Fruit fly (Drosophila melanogaster) whole organism, embryonic: ENCODE results near the gene DIP-eta.

Experiments
- CG10274 ChIP-seq: fragments of 200-800 bp; sonication (Bioruptor generic); optimal IDR thresholded peaks from 3 replicates; lab custom pipeline; 2017; ENCODE audit warnings: missing biosample characterization, mild to moderate bottlenecking, missing genetic modification characterization
- CG10321 ChIP-seq: fragments of 200-800 bp; sonication (Bioruptor generic); IDR thresholded peaks from 2 replicates; pipeline ENCODE4 v1.3.6; 2022; ENCODE audit warnings: missing biosample characterization, missing genetic modification characterization
- CG14710 ChIP-seq: fragments of 200-800 bp; sonication (Bioruptor generic); optimal IDR thresholded peaks from 3 replicates; lab custom pipeline; 2019; ENCODE audit warnings: missing biosample characterization, mild to moderate bottlenecking, missing genetic modification characterization, moderate library complexity
- CG15601 ChIP-seq: fragments of 200-800 bp; sonication (Bioruptor generic); optimal IDR thresholded peaks from 3 replicates; lab custom pipeline; 2019; ENCODE audit warnings: missing biosample characterization, mild to moderate bottlenecking, missing genetic modification characterization, moderate library complexity
- CG1602 ChIP-seq: fragments of 200-800 bp; sonication (Bioruptor generic); optimal IDR thresholded peaks from 3 replicates; lab custom pipeline; 2016; ENCODE audit warnings: missing biosample characterization, missing genetic modification characterization
- CG16779 ChIP-seq: fragments of 200-800 bp; sonication (Bioruptor generic); IDR thresholded peaks from 2 replicates; pipeline ENCODE4 v1.3.6; 2022; ENCODE audit warnings: missing biosample characterization, missing genetic modification characterization
- CG16863 ChIP-seq: fragments of 200-800 bp; sonication (Bioruptor generic); optimal IDR thresholded peaks from 3 replicates; lab custom pipeline; 2016; ENCODE audit warnings: missing biosample characterization, missing genetic modification characterization
- CG17829 ChIP-seq: fragments of 200-800 bp; optimal IDR thresholded peaks from 2 replicates; lab custom pipeline; 2019; ENCODE audit warnings: missing biosample characterization, mild to moderate bottlenecking, missing genetic modification characterization, moderate library complexity
- CG17912 ChIP-seq: fragments of 200-800 bp; sonication (Bioruptor generic); optimal IDR thresholded peaks from 2 replicates; lab custom pipeline; 2018; ENCODE audit warnings: missing biosample characterization, mild to moderate bottlenecking, missing genetic modification characterization
- CG18764 ChIP-seq: fragments of 200-800 bp; sonication (Bioruptor generic); optimal IDR thresholded peaks from 3 replicates; lab custom pipeline; 2016; ENCODE audit warnings: missing biosample characterization, missing genetic modification characterization
- CG2199 ChIP-seq: fragments of 200-800 bp; sonication (Bioruptor generic); IDR thresholded peaks from 3 replicates; pipeline ENCODE4 v1.3.6; 2022; ENCODE audit warnings: missing biosample characterization, missing genetic modification characterization
- CG2875 ChIP-seq: fragments of 200-800 bp; sonication (Bioruptor generic); optimal IDR thresholded peaks from 2 replicates; lab custom pipeline; 2017; ENCODE audit warnings: missing biosample characterization, mild to moderate bottlenecking, missing genetic modification characterization, missing genetic modification reagents
- CG32532 ChIP-seq: fragments of 200-800 bp; sonication (Bioruptor generic); IDR thresholded peaks from 2 replicates; pipeline ENCODE4 v1.3.6; 2022; ENCODE audit warnings: missing biosample characterization, missing genetic modification characterization
- CG32772 ChIP-seq: fragments of 200-800 bp; sonication (Bioruptor generic); IDR thresholded peaks from 2 replicates; pipeline ENCODE4 v1.3.6; 2022; ENCODE audit warnings: missing biosample characterization, missing genetic modification characterization
- CG34224 ChIP-seq: fragments of 200-800 bp; sonication (Bioruptor generic); IDR thresholded peaks from 3 replicates; pipeline ENCODE4 v1.3.6; 2022; ENCODE audit warnings: missing biosample characterization, missing genetic modification characterization; ENCODE audit not compliant: partially characterized antibody
- CG3847 ChIP-seq: fragments of 200-800 bp; sonication (Bioruptor generic); IDR thresholded peaks from 2 replicates; pipeline ENCODE4 v1.3.6; 2022; ENCODE audit warnings: missing biosample characterization, missing genetic modification characterization
- CG4424 ChIP-seq: fragments of 200-800 bp; sonication (Bioruptor generic); optimal IDR thresholded peaks from 3 replicates; lab custom pipeline; 2016; ENCODE audit warnings: missing biosample characterization, missing genetic modification characterization
- CG6254 ChIP-seq: fragments of 200-800 bp; sonication (Bioruptor generic); optimal IDR thresholded peaks from 3 replicates; lab custom pipeline; 2017; ENCODE audit warnings: mild to moderate bottlenecking, missing biosample characterization, missing genetic modification reagents, missing genetic modification characterization
- CG6791 ChIP-seq: fragments of 200-800 bp; sonication (Bioruptor generic); IDR thresholded peaks from 3 replicates; pipeline ENCODE4 v1.3.6; 2022; ENCODE audit warnings: missing biosample characterization, missing genetic modification characterization; ENCODE audit not compliant: partially characterized antibody
- CG6813 ChIP-seq: fragments of 200-800 bp; sonication (Bioruptor generic); optimal IDR thresholded peaks from 2 replicates; lab custom pipeline; 2017; ENCODE audit warnings: missing biosample characterization, missing genetic modification characterization, mild to moderate bottlenecking, moderate library complexity, missing genetic modification reagents
- CG7786 ChIP-seq: fragments of 200-800 bp; sonication (Bioruptor generic); optimal IDR thresholded peaks from 2 replicates; lab custom pipeline; 2016; ENCODE audit warnings: missing biosample characterization, missing genetic modification characterization
- CG8281 ChIP-seq: fragments of 200-800 bp; sonication (Bioruptor generic); optimal IDR thresholded peaks from 2 replicates; lab custom pipeline; 2018; ENCODE audit warnings: missing biosample characterization, mild to moderate bottlenecking, missing genetic modification characterization, moderate library complexity
- CG8924 ChIP-seq: fragments of 200-800 bp; optimal IDR thresholded peaks from 3 replicates; lab custom pipeline; 2019; ENCODE audit warnings: missing biosample characterization, mild to moderate bottlenecking, missing genetic modification characterization, moderate library complexity
- Dbx ChIP-seq: fragments of 200-800 bp; sonication (Bioruptor generic); IDR thresholded peaks from 3 replicates; pipeline ENCODE4 v1.3.6; 2022; ENCODE audit warnings: missing biosample characterization, missing genetic modification characterization
- HmgD ChIP-seq: fragments of 200-800 bp; sonication (Bioruptor generic); optimal IDR thresholded peaks from 3 replicates; lab custom pipeline; 2016; ENCODE audit warnings: missing biosample characterization, missing genetic modification characterization
- Med ChIP-seq: fragments of 200-800 bp; sonication (Bioruptor generic); peaks from one replicate; lab custom pipeline; 2016; ENCODE audit warnings: missing biosample characterization, missing genetic modification characterization, mild to moderate bottlenecking, inconsistent platforms, moderate library complexity
- NC2α ChIP-seq: fragments of 200-800 bp; sonication (Bioruptor generic); optimal IDR thresholded peaks from 2 replicates; lab custom pipeline; 2016; ENCODE audit warnings: missing biosample characterization, missing genetic modification characterization
- Neu2 ChIP-seq: fragments of 200-800 bp; sonication (Bioruptor generic); optimal IDR thresholded peaks from 3 replicates; lab custom pipeline; 2016; ENCODE audit warnings: missing biosample characterization, missing genetic modification characterization, borderline replicate concordance
- Nf-YA ChIP-seq: fragments of 200-800 bp; sonication (Bioruptor generic); IDR thresholded peaks from 2 replicates; pipeline ENCODE4 v1.3.6; 2022; ENCODE audit warnings: missing biosample characterization, missing genetic modification characterization
- Opbp ChIP-seq: fragments of 200-800 bp; sonication (Bioruptor generic); IDR thresholded peaks from 3 replicates; pipeline ENCODE4 v1.3.6; 2022; ENCODE audit warnings: missing biosample characterization, missing genetic modification characterization; ENCODE audit not compliant: partially characterized antibody
- Taf1 ChIP-seq: fragments of 200-800 bp; sonication (Bioruptor generic); IDR thresholded peaks from 2 replicates; pipeline ENCODE4 v1.3.6; 2022; ENCODE audit warnings: missing biosample characterization, missing genetic modification characterization
- ato ChIP-seq: fragments of 200-800 bp; sonication (Bioruptor generic); IDR thresholded peaks from 2 replicates; pipeline ENCODE4 v1.3.6; 2022; ENCODE audit warnings: missing biosample characterization, missing genetic modification characterization; ENCODE audit not compliant: partially characterized antibody
- caup ChIP-seq: fragments of 200-800 bp; sonication (Bioruptor generic); optimal IDR thresholded peaks from 3 replicates; lab custom pipeline; 2017; ENCODE audit warnings: missing biosample characterization, mild to moderate bottlenecking, missing genetic modification characterization, moderate library complexity; ENCODE audit not compliant: severe bottlenecking
- chn ChIP-seq: fragments of 200-800 bp; sonication (Bioruptor generic); optimal IDR thresholded peaks from 2 replicates; lab custom pipeline; 2016; ENCODE audit warnings: missing biosample characterization, missing genetic modification characterization
- corto ChIP-seq: fragments of 200-800 bp; sonication (Bioruptor generic); optimal IDR thresholded peaks from 2 replicates; lab custom pipeline; 2016; ENCODE audit warnings: missing biosample characterization, mild to moderate bottlenecking, missing genetic modification characterization, moderate library complexity
- crp ChIP-seq, 2 experiments: fragments of 200-800 bp; sonication (Bioruptor generic); optimal IDR thresholded peaks; 2 replicates in 1 of 2; 3 replicates in 1 of 2; lab custom pipeline; 2017; ENCODE audit warnings: missing biosample characterization in 2 of 2, missing genetic modification characterization in 2 of 2, mild to moderate bottlenecking in 1 of 2, moderate library complexity in 1 of 2
- da ChIP-seq: fragments of 200-800 bp; sonication (Bioruptor generic); optimal IDR thresholded peaks from 2 replicates; lab custom pipeline; 2016; ENCODE audit warnings: missing biosample characterization, missing genetic modification characterization
- dati ChIP-seq: fragments of 200-800 bp; sonication (Bioruptor generic); IDR thresholded peaks from 2 replicates; pipeline ENCODE4 v1.3.6; 2022; ENCODE audit warnings: missing biosample characterization, missing genetic modification characterization
- dm ChIP-seq: fragments of 200-800 bp; sonication (Bioruptor generic); optimal IDR thresholded peaks from 3 replicates; lab custom pipeline; 2016; ENCODE audit warnings: missing biosample characterization, missing genetic modification characterization
- ems ChIP-seq: fragments of 200-800 bp; sonication (Bioruptor generic); optimal IDR thresholded peaks from 3 replicates; lab custom pipeline; 2016; ENCODE audit warnings: missing biosample characterization, missing genetic modification characterization
- gcm2 ChIP-seq: fragments of 200-800 bp; sonication (Bioruptor generic); optimal IDR thresholded peaks from 2 replicates; lab custom pipeline; 2016; ENCODE audit warnings: missing biosample characterization, missing genetic modification characterization
- ind ChIP-seq: fragments of 200-800 bp; sonication (Bioruptor generic); optimal IDR thresholded peaks from 3 replicates; lab custom pipeline; 2016; ENCODE audit warnings: missing biosample characterization, missing genetic modification characterization
- prd ChIP-seq, 3 experiments: fragments of >200 bp in 2 of 3; fragments of 200-800 bp in 1 of 3; sonication (Bioruptor generic) in 1 of 3; optimal IDR thresholded peaks in 2 of 3; IDR thresholded peaks in 1 of 3; 2 replicates in 2 of 3; 3 replicates in 1 of 3; pipeline versions ENCODE4 v1.3.6 to Lab custom; 2017 to 2022; ENCODE audit warnings: missing biosample characterization in 1 of 3, missing genetic modification characterization in 1 of 3
- stwl ChIP-seq: fragments of 200-800 bp; sonication (Bioruptor generic); optimal IDR thresholded peaks from 3 replicates; lab custom pipeline; 2018; ENCODE audit warnings: missing biosample characterization, mild to moderate bottlenecking, missing genetic modification characterization, moderate library complexity
- toy ChIP-seq: fragments of 200-800 bp; sonication (Bioruptor generic); IDR thresholded peaks from 2 replicates; pipeline ENCODE4 v1.3.6; 2022; ENCODE audit warnings: missing biosample characterization, missing genetic modification characterization
- tup ChIP-seq: fragments of 200-800 bp; sonication (Bioruptor generic); optimal IDR thresholded peaks from 2 replicates; lab custom pipeline; 2016; ENCODE audit warnings: missing biosample characterization, mild to moderate bottlenecking, missing genetic modification characterization, moderate library complexity
- tx ChIP-seq: fragments of 200-800 bp; sonication (Bioruptor generic); optimal IDR thresholded peaks from 2 replicates; lab custom pipeline; 2016; ENCODE audit warnings: missing biosample characterization, missing genetic modification characterization
- vfl ChIP-seq: fragments of 200-800 bp; sonication (Bioruptor generic); optimal IDR thresholded peaks from 2 replicates; lab custom pipeline; 2016; ENCODE audit warnings: missing biosample characterization, missing genetic modification characterization
- zf30C ChIP-seq: fragments of 200-800 bp; sonication (Bioruptor generic); optimal IDR thresholded peaks from 3 replicates; lab custom pipeline; 2018; ENCODE audit warnings: missing biosample characterization, mild to moderate bottlenecking, missing genetic modification characterization
- zfh1 ChIP-seq: fragments of 200-800 bp; sonication (Bioruptor generic); IDR thresholded peaks from 3 replicates; pipeline ENCODE4 v1.3.6; 2022; ENCODE audit warnings: missing biosample characterization, missing genetic modification characterization

DIP-eta gene

DNA sequence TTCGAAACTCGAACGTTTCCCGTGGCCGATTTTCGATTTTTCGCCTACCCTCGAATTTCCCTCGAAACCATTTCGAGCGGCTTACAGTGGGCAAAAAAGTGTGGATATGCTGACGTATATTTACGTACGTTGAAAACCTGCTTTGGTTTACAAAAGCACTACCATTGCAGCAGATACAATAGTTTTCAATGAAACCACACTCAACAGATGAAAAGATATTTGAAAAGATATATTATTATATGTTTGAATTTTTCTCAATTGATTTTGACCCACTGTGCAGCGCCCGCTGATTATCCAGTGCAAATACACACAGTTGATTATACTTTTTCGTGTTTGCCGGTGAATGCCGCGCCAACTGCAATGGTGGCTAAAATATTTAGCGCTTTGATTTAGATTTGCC, 7.6 kb downstream of the DIP-eta start (continued):
- TF ChIP-seq CG17829 = no peak
- no peak for TF ChIP-seq CG16863 (GFP tag; lab: Kevin White, UChicago)
- TF ChIP-seq CG34224 = no peak
- TF ChIP-seq dm (GFP tag; lab: Kevin White, UChicago) = no peak
- no peak for TF ChIP-seq da (GFP tag; lab: Kevin White, UChicago)
- no peak for TF ChIP-seq CG14710 (tag; lab: Kevin White, UChicago)
- TF ChIP-seq CG15601 (tag; lab: Kevin White, UChicago) = peak; percentile 1
- TF ChIP-seq prd (optimal IDR thresholded peaks at IDR 0.05; lab: Kevin White, UChicago) = no peak
- TF ChIP-seq prd (GFP tag; IDR thresholded peaks at IDR 0.05; lab: Robert Waterston, UW) = peak; percentile 47; the same call in 2 of the 3 replicates
- TF ChIP-seq CG32532 (GFP tag; lab: Robert Waterston, UW) = peak; percentile 8; the same call in 1 of the 2 replicates
- no peak for TF ChIP-seq Nf-YA (GFP tag; lab: Robert Waterston, UW)
- TF ChIP-seq zf30C (GFP tag; lab: Kevin White, UChicago) = no peak
- peak; percentile 22 for TF ChIP-seq ems (GFP tag; lab: Kevin White, UChicago)
- TF ChIP-seq Neu2 (GFP tag; lab: Kevin White, UChicago) = no peak
- no peak for TF ChIP-seq stwl
- TF ChIP-seq caup = no peak
- no peak for TF ChIP-seq Taf1 (GFP tag; lab: Robert Waterston, UW)
- peak; percentile 60 for TF ChIP-seq CG6813 (GFP tag; lab: Kevin White, UChicago)
- no peak for TF ChIP-seq CG16779 (GFP tag; lab: Robert Waterston, UW)
- peak; percentile 37 for TF ChIP-seq CG8924 (tag; lab: Kevin White, UChicago)
- no peak for TF ChIP-seq crp (GFP tag; optimal IDR thresholded peaks at IDR 0.05; lab: Kevin White, UChicago)
- TF ChIP-seq CG10274 (GFP tag; lab: Kevin White, UChicago) = no peak
- no peak for TF ChIP-seq CG2875 (GFP tag; lab: Kevin White, UChicago)
- TF ChIP-seq HmgD (GFP tag; lab: Kevin White, UChicago) = no peak
- no peak for TF ChIP-seq ato (GFP tag; lab: Robert Waterston, UW)
- TF ChIP-seq CG2199 = no peak
- TF ChIP-seq tup (GFP tag; lab: Kevin White, UChicago) = no peak
- no peak for TF ChIP-seq CG10321 (GFP tag; lab: Robert Waterston, UW)
- TF ChIP-seq CG17912 (GFP tag; lab: Kevin White, UChicago) = no peak
- no peak for TF ChIP-seq CG3847 (GFP tag; lab: Robert Waterston, UW)
- TF ChIP-seq CG8281 (tag; lab: Kevin White, UChicago) = no peak
- peak; percentile 33; the same call in 1 of the 2 replicates for TF ChIP-seq CG32772 (GFP tag; lab: Robert Waterston, UW)
- TF ChIP-seq CG6791 (GFP tag; lab: Robert Waterston, UW) = no peak
- TF ChIP-seq CG6254 = peak; percentile 24
- no peak for TF ChIP-seq gcm2 (GFP tag; lab: Kevin White, UChicago)
- no peak for TF ChIP-seq CG18764
- 0 out of 2 replicates have a peak, but pooled peaks have one; percentile 3 for TF ChIP-seq dati
- peak; percentile 19 for TF ChIP-seq chn (GFP tag; lab: Kevin White, UChicago)
- peak; percentile 15 for TF ChIP-seq ind (GFP tag; lab: Kevin White, UChicago)
- peak; percentile 2 for TF ChIP-seq CG1602 (GFP tag; lab: Kevin White, UChicago)
- TF ChIP-seq vfl (GFP tag; lab: Kevin White, UChicago) = no peak
- no peak for TF ChIP-seq CG7786 (GFP tag; lab: Kevin White, UChicago)
- no peak for TF ChIP-seq tx
- no peak for TF ChIP-seq Opbp (GFP tag; lab: Robert Waterston, UW)
- TF ChIP-seq Dbx = no peak
- TF ChIP-seq zfh1 (GFP tag; lab: Robert Waterston, UW) = peak; percentile 58; the same call in 1 of the 3 replicates
- TF ChIP-seq CG4424 = peak; percentile 40
- no peak for TF ChIP-seq corto (GFP tag; lab: Kevin White, UChicago)
- no peak for TF ChIP-seq Med (GFP tag; lab: Kevin White, UChicago)
- TF ChIP-seq NC2α = no peak
- no peak for TF ChIP-seq toy (GFP tag; lab: Robert Waterston, UW)
